Fruit fly (Drosophila melanogaster) whole organism, embryonic: ENCODE data around the gene CG43439.

Experiments used
- B-H1 ChIP-seq: fragments of 200-800 bp; sonication (Bioruptor generic); IDR thresholded peaks from 3 replicates; pipeline ENCODE4 v1.3.6; 2022; ENCODE audit warnings: missing biosample characterization, missing genetic modification characterization
- CG11695 ChIP-seq: fragments of 200-800 bp; sonication (Bioruptor generic); IDR thresholded peaks from 3 replicates; pipeline ENCODE4 v1.3.6; 2022; ENCODE audit warnings: missing biosample characterization, missing genetic modification characterization
- CG13775 ChIP-seq: fragments of 200-800 bp; sonication (Bioruptor generic); optimal IDR thresholded peaks from 3 replicates; lab custom pipeline; 2017; ENCODE audit warnings: missing biosample characterization, mild to moderate bottlenecking, missing genetic modification characterization
- CG14710 ChIP-seq: fragments of 200-800 bp; sonication (Bioruptor generic); optimal IDR thresholded peaks from 3 replicates; lab custom pipeline; 2019; ENCODE audit warnings: missing biosample characterization, mild to moderate bottlenecking, missing genetic modification characterization, moderate library complexity
- CG1602 ChIP-seq: fragments of 200-800 bp; sonication (Bioruptor generic); optimal IDR thresholded peaks from 3 replicates; lab custom pipeline; 2016; ENCODE audit warnings: missing biosample characterization, missing genetic modification characterization
- CG18011 ChIP-seq: fragments of 200-800 bp; sonication (Bioruptor generic); optimal IDR thresholded peaks from 2 replicates; lab custom pipeline; 2017; ENCODE audit warnings: missing biosample characterization, missing genetic modification characterization, mild to moderate bottlenecking, moderate library complexity, missing genotype
- CG2202 ChIP-seq: fragments of 200-800 bp; sonication (Bioruptor generic); optimal IDR thresholded peaks from 2 replicates; lab custom pipeline; 2018; ENCODE audit warnings: missing biosample characterization, mild to moderate bottlenecking, missing genetic modification characterization
- CG31224 ChIP-seq: fragments of 200-800 bp; sonication (Bioruptor generic); IDR thresholded peaks from 2 replicates; pipeline ENCODE4 v1.3.6; 2022; ENCODE audit warnings: missing biosample characterization, missing genetic modification characterization
- CG31441 ChIP-seq: fragments of 200-800 bp; sonication (Bioruptor generic); IDR thresholded peaks from 2 replicates; pipeline ENCODE4 v1.3.6; 2022; ENCODE audit warnings: missing biosample characterization, missing genetic modification characterization
- CG3163 ChIP-seq: fragments of 200-800 bp; sonication (Bioruptor generic); optimal IDR thresholded peaks from 3 replicates; lab custom pipeline; 2016; ENCODE audit warnings: missing biosample characterization, missing genetic modification characterization
- CG34422 ChIP-seq: fragments of 200-800 bp; sonication (Bioruptor generic); IDR thresholded peaks from 3 replicates; pipeline ENCODE4 v1.3.6; 2022; ENCODE audit warnings: missing biosample characterization, missing genetic modification characterization
- CG4282 ChIP-seq: fragments of 200-800 bp; sonication (Bioruptor generic); optimal IDR thresholded peaks from 2 replicates; lab custom pipeline; 2016; ENCODE audit warnings: missing biosample characterization, missing genetic modification characterization
- CG4360 ChIP-seq: fragments of 200-800 bp; sonication (Bioruptor generic); IDR thresholded peaks from 2 replicates; pipeline ENCODE4 v1.3.6; 2022; ENCODE audit warnings: missing biosample characterization, missing genetic modification characterization
- CG4730 ChIP-seq: fragments of 200-800 bp; sonication (Bioruptor generic); IDR thresholded peaks from 2 replicates; pipeline ENCODE4 v1.3.6; 2022; ENCODE audit warnings: missing biosample characterization, missing genetic modification characterization
- CG6683 ChIP-seq: fragments of 200-800 bp; sonication (Bioruptor generic); optimal IDR thresholded peaks from 2 replicates; lab custom pipeline; 2017; ENCODE audit warnings: missing biosample characterization, mild to moderate bottlenecking, missing genetic modification characterization, missing genetic modification reagents
- CG7372 ChIP-seq: fragments of 200-800 bp; sonication (Bioruptor generic); IDR thresholded peaks from 2 replicates; pipeline ENCODE4 v1.3.6; 2022; ENCODE audit warnings: missing biosample characterization, missing genetic modification characterization
- CG7745 ChIP-seq: fragments of 200-800 bp; sonication (Bioruptor generic); optimal IDR thresholded peaks from 2 replicates; lab custom pipeline; 2018; ENCODE audit warnings: missing biosample characterization, mild to moderate bottlenecking, missing genetic modification characterization, moderate library complexity
- CG8281 ChIP-seq: fragments of 200-800 bp; sonication (Bioruptor generic); optimal IDR thresholded peaks from 2 replicates; lab custom pipeline; 2018; ENCODE audit warnings: missing biosample characterization, mild to moderate bottlenecking, missing genetic modification characterization, moderate library complexity
- CG9817 ChIP-seq: fragments of 200-800 bp; sonication (Bioruptor generic); optimal IDR thresholded peaks from 2 replicates; lab custom pipeline; 2018; ENCODE audit warnings: missing biosample characterization, mild to moderate bottlenecking, missing genetic modification characterization, moderate library complexity
- CG9876 ChIP-seq: fragments of 200-800 bp; sonication (Bioruptor generic); optimal IDR thresholded peaks from 2 replicates; lab custom pipeline; 2016; ENCODE audit warnings: missing biosample characterization, missing genetic modification characterization
- D ChIP-seq, 2 experiments: fragments of 200-800 bp in 1 of 2; fragments of >200 bp in 1 of 2; sonication (Bioruptor generic) in 1 of 2; optimal IDR thresholded peaks; 2 replicates in 1 of 2; 3 replicates in 1 of 2; lab custom pipeline; 2017; ENCODE audit warnings: mild to moderate bottlenecking in 1 of 2, missing biosample characterization in 1 of 2, missing genetic modification characterization in 1 of 2, missing genetic modification reagents in 1 of 2
- Dip3 ChIP-seq: fragments of 200-800 bp; sonication (Bioruptor generic); optimal IDR thresholded peaks from 3 replicates; lab custom pipeline; 2016; ENCODE audit warnings: missing biosample characterization, missing genetic modification characterization
- Doc3 ChIP-seq: fragments of 200-800 bp; sonication (Bioruptor generic); IDR thresholded peaks from 3 replicates; pipeline ENCODE4 v1.3.6; 2022; ENCODE audit warnings: missing biosample characterization, missing genetic modification characterization; ENCODE audit not compliant: partially characterized antibody
- Elba2 ChIP-seq: fragments of 200-800 bp; sonication (Bioruptor generic); optimal IDR thresholded peaks from 3 replicates; lab custom pipeline; 2016; ENCODE audit warnings: missing biosample characterization, missing genetic modification characterization
- Fer3 ChIP-seq: fragments of 200-800 bp; sonication (Bioruptor generic); optimal IDR thresholded peaks from 2 replicates; lab custom pipeline; 2018; ENCODE audit warnings: missing biosample characterization, mild to moderate bottlenecking, missing genetic modification characterization, moderate library complexity
- HLH4C ChIP-seq: fragments of 200-800 bp; sonication (Bioruptor generic); IDR thresholded peaks from 3 replicates; pipeline ENCODE4 v1.3.6; 2022; ENCODE audit warnings: missing biosample characterization, missing genetic modification characterization; ENCODE audit not compliant: partially characterized antibody
- Med ChIP-seq: fragments of 200-800 bp; sonication (Bioruptor generic); peaks from one replicate; lab custom pipeline; 2016; ENCODE audit warnings: missing biosample characterization, missing genetic modification characterization, mild to moderate bottlenecking, inconsistent platforms, moderate library complexity
- Neu2 ChIP-seq: fragments of 200-800 bp; sonication (Bioruptor generic); optimal IDR thresholded peaks from 3 replicates; lab custom pipeline; 2016; ENCODE audit warnings: missing biosample characterization, missing genetic modification characterization, borderline replicate concordance
- Nf-YA ChIP-seq: fragments of 200-800 bp; sonication (Bioruptor generic); IDR thresholded peaks from 2 replicates; pipeline ENCODE4 v1.3.6; 2022; ENCODE audit warnings: missing biosample characterization, missing genetic modification characterization
- Nf-YC ChIP-seq: fragments of 200-800 bp; optimal IDR thresholded peaks from 3 replicates; lab custom pipeline; 2019; ENCODE audit warnings: missing biosample characterization, mild to moderate bottlenecking, missing genetic modification characterization, moderate library complexity
- Usf ChIP-seq: fragments of 200-800 bp; sonication (Bioruptor generic); optimal IDR thresholded peaks from 2 replicates; lab custom pipeline; 2017; ENCODE audit warnings: missing genotype, missing biosample characterization, missing genetic modification characterization
- Xrp1 ChIP-seq: fragments of 200-800 bp; sonication (Bioruptor generic); IDR thresholded peaks from 2 replicates; pipeline ENCODE4 v1.3.6; 2022; ENCODE audit warnings: missing biosample characterization, missing genetic modification characterization
- bigmax ChIP-seq: fragments of 200-800 bp; sonication (Bioruptor generic); optimal IDR thresholded peaks from 2 replicates; lab custom pipeline; 2018; ENCODE audit warnings: missing biosample characterization, mild to moderate bottlenecking, missing genetic modification characterization
- chm ChIP-seq: fragments of 200-800 bp; sonication (Bioruptor generic); IDR thresholded peaks from 2 replicates; pipeline ENCODE4 v1.3.6; 2022; ENCODE audit warnings: missing biosample characterization, missing genetic modification characterization
- exex ChIP-seq: fragments of 200-800 bp; sonication (Bioruptor generic); optimal IDR thresholded peaks from 4 replicates; lab custom pipeline; 2018; ENCODE audit warnings: missing biosample characterization, mild to moderate bottlenecking, missing genetic modification characterization, moderate library complexity
- her ChIP-seq: fragments of 200-800 bp; sonication (Bioruptor generic); optimal IDR thresholded peaks from 2 replicates; lab custom pipeline; 2016; ENCODE audit warnings: missing biosample characterization, missing genetic modification characterization
- knrl ChIP-seq: fragments of 200-800 bp; sonication (Bioruptor generic); IDR thresholded peaks from 3 replicates; pipeline ENCODE4 v1.3.6; 2022; ENCODE audit warnings: missing biosample characterization, missing genetic modification characterization; ENCODE audit not compliant: partially characterized antibody
- lola ChIP-seq, 3 experiments: fragments of >200 bp in 2 of 3; fragments of 200-800 bp in 1 of 3; sonication (Bioruptor generic) in 1 of 3; optimal IDR thresholded peaks; 2 replicates each; lab custom pipeline; 2017 to 2019; ENCODE audit warnings: missing biosample characterization in 3 of 3, missing genetic modification characterization in 3 of 3, mild to moderate bottlenecking in 1 of 3, moderate library complexity in 1 of 3
- maf-S ChIP-seq: fragments of 200-800 bp; sonication (Bioruptor generic); optimal IDR thresholded peaks from 2 replicates; lab custom pipeline; 2016; ENCODE audit warnings: missing biosample characterization, missing genetic modification characterization
- nmo ChIP-seq: fragments of 200-800 bp; sonication (Bioruptor generic); optimal IDR thresholded peaks from 2 replicates; lab custom pipeline; 2018; ENCODE audit warnings: missing biosample characterization, mild to moderate bottlenecking, missing genetic modification characterization, moderate library complexity
- otp ChIP-seq: fragments of 200-800 bp; sonication (Bioruptor generic); IDR thresholded peaks from 3 replicates; pipeline ENCODE4, ENCODE4 v1.3.6; 2022; ENCODE audit warnings: missing biosample characterization, missing genetic modification characterization
- pnt ChIP-seq: fragments of 200-800 bp; sonication (Bioruptor generic); optimal IDR thresholded peaks from 3 replicates; lab custom pipeline; 2016; ENCODE audit warnings: missing biosample characterization, missing genetic modification characterization
- ranshi ChIP-seq: fragments of 200-800 bp; sonication (Bioruptor generic); IDR thresholded peaks from 2 replicates; pipeline ENCODE4 v1.3.6; 2022; ENCODE audit warnings: missing biosample characterization, missing genetic modification characterization
- row ChIP-seq: fragments of 200-800 bp; sonication (Bioruptor generic); IDR thresholded peaks from 3 replicates; pipeline ENCODE4 v1.3.6; 2022; ENCODE audit warnings: missing biosample characterization, missing genetic modification characterization
- sens ChIP-seq: fragments of 200-800 bp; sonication (Bioruptor generic); peaks from one replicate; lab custom pipeline; 2016; ENCODE audit warnings: missing biosample characterization, missing genetic modification characterization
- seq ChIP-seq: fragments of 200-800 bp; sonication (Bioruptor generic); IDR thresholded peaks from 2 replicates; pipeline ENCODE4 v1.3.6; 2022; ENCODE audit warnings: missing biosample characterization, missing genetic modification characterization
- unc-4 ChIP-seq: fragments of 200-800 bp; sonication (Bioruptor generic); IDR thresholded peaks from 2 replicates; pipeline ENCODE4 v1.3.6; 2022; ENCODE audit warnings: missing biosample characterization, missing genetic modification characterization; ENCODE audit not compliant: partially characterized antibody
- vfl ChIP-seq: fragments of 200-800 bp; sonication (Bioruptor generic); optimal IDR thresholded peaks from 2 replicates; lab custom pipeline; 2016; ENCODE audit warnings: missing biosample characterization, missing genetic modification characterization
- yki ChIP-seq: fragments of >200 bp; optimal IDR thresholded peaks from 3 replicates; lab custom pipeline; 2018

CG43439 gene

DNA sequence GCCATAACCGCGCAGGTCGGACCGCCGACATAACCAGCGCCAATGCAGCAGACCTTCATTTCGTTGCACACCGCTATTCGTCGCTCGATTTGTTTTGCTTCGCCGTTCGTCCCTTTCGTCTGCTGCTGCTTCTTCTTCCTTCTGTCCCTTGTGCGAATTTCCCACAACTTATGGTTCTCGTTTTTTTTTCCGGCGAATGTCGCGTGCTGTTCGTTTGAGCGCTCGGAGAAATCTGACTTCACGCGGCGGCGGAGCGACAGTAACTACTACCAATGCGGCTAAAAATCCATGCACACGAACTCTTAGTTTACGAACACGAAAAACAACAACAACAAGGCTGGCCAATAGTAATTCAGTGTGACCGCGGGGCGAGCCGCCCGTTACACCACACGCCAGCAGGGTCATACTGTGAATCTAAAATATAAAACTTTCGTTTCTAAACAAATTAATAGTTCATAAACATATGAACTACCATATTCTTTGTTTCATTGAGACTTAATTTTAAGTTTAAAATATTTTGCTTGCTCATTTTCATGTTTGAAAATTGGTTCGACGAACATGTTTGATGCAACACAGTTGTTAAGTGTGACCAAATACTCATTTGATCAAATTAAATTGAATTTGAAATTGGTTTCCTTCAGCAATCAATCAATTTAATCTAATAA lies 19.8 kb downstream of the CG43439 start, which contains the start of gene sgl (continued):
- TF ChIP-seq knrl = peak; percentile 34; the same call in 1 of the 3 replicates
- TF ChIP-seq Nf-YC (tag; lab: Kevin White, UChicago) = peak; percentile 100
- TF ChIP-seq CG7372 = no peak
- peak; percentile 16 for TF ChIP-seq CG9876 (GFP tag; lab: Kevin White, UChicago)
- peak; percentile 48; the same call in 1 of the 2 replicates for TF ChIP-seq unc-4 (GFP tag; lab: Robert Waterston, UW)
- TF ChIP-seq Xrp1 = peak; percentile 14; the same call in 1 of the 2 replicates
- peak; percentile 79 for TF ChIP-seq sens (GFP tag; lab: Kevin White, UChicago)
- peak; percentile 7; the same call in 1 of the 2 replicates for TF ChIP-seq seq (GFP tag; lab: Robert Waterston, UW)
- TF ChIP-seq nmo (GFP tag; lab: Kevin White, UChicago) = peak; percentile 23
- no peak for TF ChIP-seq Neu2 (GFP tag; lab: Kevin White, UChicago)
- TF ChIP-seq bigmax (GFP tag; lab: Kevin White, UChicago) = peak; percentile 20
- peak; percentile 75 for TF ChIP-seq D (optimal IDR thresholded peaks at IDR 0.05; lab: Kevin White, UChicago)
- TF ChIP-seq D (GFP tag; optimal IDR thresholded peaks at IDR 0.05; lab: Kevin White, UChicago) = no peak
- no peak for TF ChIP-seq CG8281 (tag; lab: Kevin White, UChicago)
- TF ChIP-seq CG31441 (GFP tag; lab: Robert Waterston, UW) = no peak
- no peak for TF ChIP-seq CG9817 (tag; lab: Kevin White, UChicago)
- peak; percentile 59; the same call in 1 of the 3 replicates for TF ChIP-seq otp (GFP tag; lab: Robert Waterston, UW)
- TF ChIP-seq her (GFP tag; lab: Kevin White, UChicago) = peak; percentile 39
- peak; percentile 52 for TF ChIP-seq Elba2 (GFP tag; lab: Kevin White, UChicago)
- TF ChIP-seq Usf (GFP tag; lab: Kevin White, UChicago) = no peak
- TF ChIP-seq CG13775 (GFP tag; lab: Kevin White, UChicago) = peak; percentile 0
- TF ChIP-seq CG4730 (GFP tag; lab: Robert Waterston, UW) = no peak
- no peak for TF ChIP-seq ranshi (GFP tag; lab: Robert Waterston, UW)
- TF ChIP-seq CG4282 (GFP tag; lab: Kevin White, UChicago) = no peak
- peak; percentile 91 for TF ChIP-seq Med
- peak; percentile 50 for TF ChIP-seq CG6683
- TF ChIP-seq CG2202 (tag; lab: Kevin White, UChicago) = no peak
- TF ChIP-seq maf-S (GFP tag; lab: Kevin White, UChicago) = no peak
- no peak for TF ChIP-seq yki
- TF ChIP-seq CG34422 (GFP tag; lab: Robert Waterston, UW) = peak; percentile 91
- no peak for TF ChIP-seq CG7745 (tag; lab: Kevin White, UChicago)
- peak; percentile 80 for TF ChIP-seq CG4360
- TF ChIP-seq CG31224 (GFP tag; lab: Robert Waterston, UW) = no peak
- TF ChIP-seq Doc3 (GFP tag; lab: Robert Waterston, UW) = peak; percentile 43; the same call in 1 of the 3 replicates
- no peak for TF ChIP-seq lola (GFP tag; optimal IDR thresholded peaks at IDR 0.05; lab: Kevin White, UChicago)
- TF ChIP-seq CG3163 (GFP tag; lab: Kevin White, UChicago) = peak; percentile 66
- peak; percentile 83 for TF ChIP-seq row (GFP tag; lab: Robert Waterston, UW)
- TF ChIP-seq pnt (GFP tag; lab: Kevin White, UChicago) = no peak
- TF ChIP-seq Fer3 (tag; lab: Kevin White, UChicago) = peak; percentile 27
- no peak for TF ChIP-seq CG11695
- TF ChIP-seq Dip3 = peak; percentile 16
- TF ChIP-seq Nf-YA (GFP tag; lab: Robert Waterston, UW) = peak; percentile 91
- TF ChIP-seq CG14710 (tag; lab: Kevin White, UChicago) = peak; percentile 63
- no peak for TF ChIP-seq B-H1 (GFP tag; lab: Robert Waterston, UW)
- no peak for TF ChIP-seq CG18011 (GFP tag; lab: Kevin White, UChicago)
- peak; percentile 49; the same call in 1 of the 3 replicates for TF ChIP-seq HLH4C (GFP tag; lab: Robert Waterston, UW)
- peak; percentile 81 for TF ChIP-seq chm
- no peak for TF ChIP-seq CG1602 (GFP tag; lab: Kevin White, UChicago)
- TF ChIP-seq vfl (GFP tag; lab: Kevin White, UChicago) = no peak
- TF ChIP-seq exex (tag; lab: Kevin White, UChicago) = peak; percentile 19
